Worm (Caenorhabditis elegans): ENCODE data around the gene mrpl-20.
"Not testable (repeated sequence)": the region's sequence is repeated elsewhere in the genome, so short reads cannot be mapped to it uniquely, and the experiment has no call there.

The mrpl-20 gene

ce11 chrII:13304339-13304938 is 33.6 kb upstream of the mrpl-20 start:
- TF ChIP-seq elt-3 (tag; optimal IDR thresholded peaks at IDR 0.05) (no peak), C34F6.9 (tag; optimal IDR thresholded peaks at IDR 0.05) (peak; percentile 16), sem-4 (tag; optimal IDR thresholded peaks at IDR 0.05) (no peak), lin-13 (GFP tag; optimal IDR thresholded peaks at IDR 0.05) (no peak), F13H6.1 (tag; optimal IDR thresholded peaks at IDR 0.05) (no peak), unc-55 (GFP tag; optimal IDR thresholded peaks at IDR 0.05) (peak; percentile 13), nhr-10 (tag; optimal IDR thresholded peaks at IDR 0.05) (no peak)

ce11 chrII:13308990-13309389 is 29.1 kb upstream of the mrpl-20 start, which contains the start of gene faxc-2:
TSS of gene faxc-2 (plus strand) at chrII:13309290.
- not testable (repeated sequence) for TF ChIP-seq ama-1 (optimal IDR thresholded peaks at IDR 0.05); Y55F3AM.14 (GFP tag; optimal IDR thresholded peaks at IDR 0.05); nhr-23 (tag; optimal IDR thresholded peaks at IDR 0.05)

ce11 chrII:13310230-13310629 is 27.9 kb upstream of the mrpl-20 start:
- TF ChIP-seq ceh-82 (tag; optimal IDR thresholded peaks at IDR 0.05): no peak
- TF ChIP-seq unc-55 (GFP tag; optimal IDR thresholded peaks at IDR 0.05): no peak
- TF ChIP-seq F13H6.1 (tag; optimal IDR thresholded peaks at IDR 0.05): no peak
- TF ChIP-seq elt-3 (tag; optimal IDR thresholded peaks at IDR 0.05): no peak
- TF ChIP-seq ZK546.5 (tag; optimal IDR thresholded peaks at IDR 0.05): no peak
- no peak for TF ChIP-seq nhr-129 (tag; optimal IDR thresholded peaks at IDR 0.05)
- TF ChIP-seq gmeb-1 (tag; optimal IDR thresholded peaks at IDR 0.05): no peak
- no peak for TF ChIP-seq Y55F3AM.14 (GFP tag; optimal IDR thresholded peaks at IDR 0.05)
- TF ChIP-seq crh-2 (tag; optimal IDR thresholded peaks at IDR 0.05): no peak
- TF ChIP-seq ztf-11 (tag; optimal IDR thresholded peaks at IDR 0.05): no peak
- no peak for TF ChIP-seq nhr-10 (tag; optimal IDR thresholded peaks at IDR 0.05)
- no peak for TF ChIP-seq nhr-25 (tag; optimal IDR thresholded peaks at IDR 0.05)
- TF ChIP-seq zag-1 (tag; optimal IDR thresholded peaks at IDR 0.05): no peak
- no peak for TF ChIP-seq ama-1 (optimal IDR thresholded peaks at IDR 0.05)
- TF ChIP-seq alr-1 (tag; optimal IDR thresholded peaks at IDR 0.05): no peak
- no peak for TF ChIP-seq sem-4 (tag; optimal IDR thresholded peaks at IDR 0.05)
- no peak for TF ChIP-seq unc-39 (tag; optimal IDR thresholded peaks at IDR 0.05)

ce11 chrII:13315637-13316523 is 22.2 kb upstream of the mrpl-20 start:
- TF ChIP-seq nhr-77 (tag; optimal IDR thresholded peaks at IDR 0.05): no peak
- no peak for TF ChIP-seq aly-2 (tag; optimal IDR thresholded peaks at IDR 0.05)
- no peak for TF ChIP-seq skn-1 (tag; optimal IDR thresholded peaks at IDR 0.05)
- peak; percentile 19 for TF ChIP-seq lin-13 (GFP tag; optimal IDR thresholded peaks at IDR 0.05)
- TF ChIP-seq alr-1 (tag; optimal IDR thresholded peaks at IDR 0.05): no peak

- no peak for TF ChIP-seq ceh-16 (tag; optimal IDR thresholded peaks at IDR 0.05)
- TF ChIP-seq nhr-12 (tag; optimal IDR thresholded peaks at IDR 0.05): no peak
- no peak for TF ChIP-seq ZK546.5 (tag; optimal IDR thresholded peaks at IDR 0.05)
- TF ChIP-seq mbf-1 (tag; optimal IDR thresholded peaks at IDR 0.05): no peak
- TF ChIP-seq mdl-1 (tag; optimal IDR thresholded peaks at IDR 0.05): no peak
- no peak for TF ChIP-seq alr-1 (tag; optimal IDR thresholded peaks at IDR 0.05)
- TF ChIP-seq elt-3 (tag; optimal IDR thresholded peaks at IDR 0.05): no peak
- TF ChIP-seq nhr-77 (tag; optimal IDR thresholded peaks at IDR 0.05): no peak
- TF ChIP-seq gmeb-1 (tag; optimal IDR thresholded peaks at IDR 0.05): no peak
- no peak for TF ChIP-seq unc-39 (tag; optimal IDR thresholded peaks at IDR 0.05)
- no peak for TF ChIP-seq lsy-2 (tag; optimal IDR thresholded peaks at IDR 0.05)
- no peak for TF ChIP-seq lin-39 (tag; optimal IDR thresholded peaks at IDR 0.05)
- no peak for TF ChIP-seq nhr-129 (tag; optimal IDR thresholded peaks at IDR 0.05)
- no peak for TF ChIP-seq fos-1 (tag; optimal IDR thresholded peaks at IDR 0.05)
- no peak for TF ChIP-seq egl-27 (tag; optimal IDR thresholded peaks at IDR 0.05)
- no peak for TF ChIP-seq nhr-23 (tag; optimal IDR thresholded peaks at IDR 0.05)
Measured at ce11 chrII:13316630-13317029, 21.5 kb upstream of the mrpl-20 start.

All from whole organism, L2 larva.